Worm (Caenorhabditis elegans): Measurements from ENCODE around the gene Y24D9B.1.

- TF ChIP-seq ztf-11 (tag; optimal IDR thresholded peaks at IDR 0.05) (no peak), nhr-2 (tag; optimal IDR thresholded peaks at IDR 0.05) (no peak), flh-1 (GFP tag; optimal IDR thresholded peaks at IDR 0.05) (no peak), ceh-83 (GFP tag; optimal IDR thresholded peaks at IDR 0.05) (no peak), nhr-12 (tag; optimal IDR thresholded peaks at IDR 0.05) (no peak), elt-1 (tag; optimal IDR thresholded peaks at IDR 0.05; ENCODE audit: borderline replicate concordance, insufficient read depth) (no peak), tbx-8 (GFP tag; optimal IDR thresholded peaks at IDR 0.05) (no peak), lin-13 (tag; optimal IDR thresholded peaks at IDR 0.05) (no peak), unc-39 (tag; optimal IDR thresholded peaks at IDR 0.05) (no peak), unc-62 (GFP tag; optimal IDR thresholded peaks at IDR 0.05) (no peak), mab-5 (tag; optimal IDR thresholded peaks at IDR 0.05) (no peak), nhr-237 (tag; optimal IDR thresholded peaks at IDR 0.05) (no peak), lsy-2 (tag; optimal IDR thresholded peaks at IDR 0.05) (no peak)
Observed at ce11 chrIV:4301202-4301601, 16.0 kb upstream of the Y24D9B.1 start, which contains the start of gene lgc-22.

Measured in whole organism, mixed stage, embryonic.